Worm (Caenorhabditis elegans) whole organism, mixed stage, embryonic: ENCODE measurements around the gene F55G1.1.

Experiments
- ceh-83 ChIP-seq: fragments of 200-800 bp; sonication (Bioruptor generic); optimal IDR thresholded peaks from 2 replicates; lab custom pipeline; 2018; ENCODE audit warnings: mild to moderate bottlenecking, missing genetic modification characterization, missing compliant biosample characterization
- lsy-2 ChIP-seq: fragments of 150-350 bp; optimal IDR thresholded peaks from 2 replicates; lab custom pipeline; 2014; ENCODE audit warnings: missing biosample characterization, missing genetic modification characterization
- mep-1 ChIP-seq: fragments of 150-350 bp; optimal IDR thresholded peaks from 2 replicates; lab custom pipeline; 2017; ENCODE audit warnings: missing biosample characterization, missing genetic modification reagents, missing genetic modification characterization, inconsistent platforms
- snpc-4 ChIP-seq: fragments of 150-350 bp; optimal IDR thresholded peaks from 2 replicates; lab custom pipeline; 2014; ENCODE audit warnings: missing biosample characterization, missing genetic modification characterization

ce11 chrIV:7505866-7506488 is 14.4 kb downstream of the F55G1.1 start:
- no peak for TF ChIP-seq lsy-2
- TF ChIP-seq mep-1, result no peak
- no peak for TF ChIP-seq ceh-83 (GFP tag; lab: Kevin White, UChicago)
- TF ChIP-seq snpc-4, result no peak
